Worm (Caenorhabditis elegans): ENCODE data around the gene athp-1.

DNA sequence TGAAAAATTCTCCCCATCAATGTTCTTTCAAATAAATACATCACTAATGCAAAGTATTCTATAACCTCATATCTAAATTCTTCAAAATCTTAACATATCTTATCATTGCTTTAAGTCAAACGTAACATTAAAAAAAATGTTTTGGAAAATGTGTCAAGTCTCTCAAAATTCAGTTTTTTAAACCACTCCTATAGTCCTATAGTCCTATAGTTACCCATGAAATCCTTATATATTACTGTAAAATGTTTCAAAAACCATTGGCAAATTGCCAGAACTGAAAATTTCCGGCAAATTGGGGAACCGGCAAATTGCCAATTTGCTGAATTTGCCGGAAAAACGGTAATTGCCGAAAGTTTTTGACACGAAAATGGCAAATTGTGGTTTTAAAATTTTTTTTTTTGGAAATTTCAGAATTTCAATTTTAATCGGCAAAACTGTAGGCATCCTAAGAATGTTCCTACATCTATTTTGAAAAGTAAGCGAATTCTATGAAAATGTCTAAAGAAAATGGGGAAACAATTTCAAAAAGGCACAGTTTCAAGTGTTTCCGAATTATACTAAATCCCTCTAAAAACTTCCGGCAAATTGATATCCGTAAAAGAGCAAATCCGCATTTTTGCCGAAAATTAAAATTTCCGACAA, 22.9 kb downstream of the athp-1 start:
- TF ChIP-seq ceh-6 (GFP tag; optimal IDR thresholded peaks at IDR 0.05) = no peak
- no peak for TF ChIP-seq tbx-2 (tag; optimal IDR thresholded peaks at IDR 0.05)
- TF ChIP-seq ets-4 (tag; optimal IDR thresholded peaks at IDR 0.05) = no peak
- TF ChIP-seq ceh-14 (tag; optimal IDR thresholded peaks at IDR 0.05) = no peak
- no peak for TF ChIP-seq odd-2 (tag; optimal IDR thresholded peaks at IDR 0.05)
- no peak for TF ChIP-seq nhr-11 (tag; optimal IDR thresholded peaks at IDR 0.05)
- TF ChIP-seq pha-4 (tag; optimal IDR thresholded peaks at IDR 0.05) = no peak
- no peak for TF ChIP-seq ceh-9 (tag; optimal IDR thresholded peaks at IDR 0.05)
- no peak for TF ChIP-seq ama-1 (optimal IDR thresholded peaks at IDR 0.05)
